Worm (Caenorhabditis elegans) whole organism, L1 larva: ENCODE data around the gene F28F8.7.

Source experiments
- C04F5.9 ChIP-seq: sonication (generic microtip); optimal IDR thresholded peaks from 2 replicates; lab custom pipeline; 2016; ENCODE audit warnings: missing genetic modification characterization, missing compliant biosample characterization
- C16A3.4 ChIP-seq: fragments of 150-350 bp; optimal IDR thresholded peaks from 2 replicates; lab custom pipeline; 2014; ENCODE audit warnings: missing biosample characterization, missing genetic modification characterization
- aha-1 ChIP-seq: fragments of 150-350 bp; optimal IDR thresholded peaks from 2 replicates; lab custom pipeline; 2014; ENCODE audit warnings: missing biosample characterization, missing genetic modification characterization
- alr-1 ChIP-seq: fragments of 200-800 bp; sonication (Bioruptor generic); optimal IDR thresholded peaks from 2 replicates; lab custom pipeline; 2018; ENCODE audit warnings: borderline replicate concordance, mild to moderate bottlenecking, missing genetic modification characterization, missing compliant biosample characterization
- aly-2 ChIP-seq: fragments of 150-350 bp; optimal IDR thresholded peaks from 2 replicates; lab custom pipeline; 2014; ENCODE audit warnings: missing biosample characterization, missing genetic modification characterization
- ceh-63 ChIP-seq: fragments of 200-800 bp; sonication (Bioruptor generic); optimal IDR thresholded peaks from 2 replicates; lab custom pipeline; 2018; ENCODE audit warnings: mild to moderate bottlenecking, missing genetic modification characterization, missing compliant biosample characterization
- ceh-8 ChIP-seq: fragments of 200-800 bp; sonication (Bioruptor generic); optimal IDR thresholded peaks from 2 replicates; lab custom pipeline; 2018; ENCODE audit warnings: mild to moderate bottlenecking, missing genetic modification characterization, moderate library complexity, missing compliant biosample characterization
- ceh-82 ChIP-seq, 3 experiments: fragments of 150-350 bp in 1 of 3; sonication (generic microtip) in 2 of 3; optimal IDR thresholded peaks; 2 replicates each; lab custom pipeline; 2014 to 2017; ENCODE audit warnings: missing biosample characterization in 3 of 3, missing genetic modification characterization in 3 of 3
- ceh-88 ChIP-seq: fragments of 200-800 bp; sonication (Bioruptor generic); IDR thresholded peaks from 2 replicates; pipeline ENCODE4 v1.3.6; 2022; ENCODE audit warnings: missing genetic modification characterization, missing compliant biosample characterization
- dpl-1 ChIP-seq, 3 experiments: fragments of 150-350 bp in 2 of 3; sonication (generic microtip) in 1 of 3; optimal IDR thresholded peaks; 2 replicates each; lab custom pipeline; 2014 to 2017; ENCODE audit warnings: missing biosample characterization in 3 of 3, missing genetic modification characterization in 3 of 3, missing genetic modification reagents in 3 of 3
- efl-1 ChIP-seq, 4 experiments: fragments of 150-350 bp; optimal IDR thresholded peaks in 3 of 4; peaks in 1 of 4; 1 replicate in 1 of 4; 2 replicates in 3 of 4; lab custom pipeline; 2014; ENCODE audit warnings: missing biosample characterization in 2 of 4, missing genetic modification characterization in 2 of 4, missing genetic modification reagents in 2 of 4
- egl-27 ChIP-seq, 2 experiments: fragments of 150-350 bp in 1 of 2; sonication (generic microtip); optimal IDR thresholded peaks; 3 replicates each; lab custom pipeline; 2017 to 2018; ENCODE audit warnings: missing biosample characterization in 2 of 2, missing genetic modification characterization in 2 of 2, missing genetic modification reagents in 2 of 2
- elt-2 ChIP-seq: sonication (generic microtip); optimal IDR thresholded peaks from 2 replicates; lab custom pipeline; 2016; ENCODE audit warnings: missing genetic modification characterization, mild to moderate bottlenecking, inconsistent platforms, missing compliant biosample characterization, missing genetic modification reagents
- elt-3 ChIP-seq, 6 experiments: fragments of 150-350 bp in 1 of 6; sonication (generic microtip); optimal IDR thresholded peaks; 2 replicates each; lab custom pipeline; 2017 to 2018; ENCODE audit warnings: missing biosample characterization in 6 of 6, missing genetic modification characterization in 6 of 6, inconsistent platforms in 1 of 6
- fkh-10 ChIP-seq: sonication (generic microtip); optimal IDR thresholded peaks from 2 replicates; lab custom pipeline; 2017; ENCODE audit warnings: missing biosample characterization, missing genetic modification reagents, missing genetic modification characterization
- fkh-8 ChIP-seq: sonication (generic microtip); optimal IDR thresholded peaks from 2 replicates; lab custom pipeline; 2016; ENCODE audit warnings: mild to moderate bottlenecking, missing genetic modification characterization, missing compliant biosample characterization
- fos-1 ChIP-seq: fragments of 150-350 bp; optimal IDR thresholded peaks from 2 replicates; lab custom pipeline; 2014; ENCODE audit warnings: missing biosample characterization, missing genetic modification characterization
- hlh-4 ChIP-seq: sonication (generic microtip); optimal IDR thresholded peaks from 2 replicates; lab custom pipeline; 2016; ENCODE audit warnings: mild to moderate bottlenecking, missing genetic modification characterization, missing compliant biosample characterization
- hpl-2 ChIP-seq: fragments of 150-350 bp; optimal IDR thresholded peaks from 2 replicates; lab custom pipeline; 2014; ENCODE audit warnings: missing biosample characterization, missing genetic modification reagents, missing genetic modification characterization
- jun-1 ChIP-seq: fragments of 150-350 bp; optimal IDR thresholded peaks from 2 replicates; lab custom pipeline; 2014; ENCODE audit warnings: missing biosample characterization, missing genetic modification reagents, missing genetic modification characterization
- lin-14 ChIP-seq: fragments of 200-800 bp; sonication (Bioruptor generic); optimal IDR thresholded peaks from 2 replicates; lab custom pipeline; 2018; ENCODE audit warnings: mild to moderate bottlenecking, missing genetic modification characterization, moderate library complexity, missing compliant biosample characterization
- lin-15B ChIP-seq: fragments of 150-350 bp; sonication (generic microtip); optimal IDR thresholded peaks from 3 replicates; lab custom pipeline; 2014; ENCODE audit warnings: missing biosample characterization, missing genetic modification characterization
- lin-35 ChIP-seq, 2 experiments: fragments of 150-350 bp; optimal IDR thresholded peaks; 2 replicates each; lab custom pipeline; 2014; ENCODE audit warnings: missing biosample characterization in 2 of 2, missing genetic modification characterization in 2 of 2, missing genetic modification reagents in 2 of 2
- lin-39 ChIP-seq: fragments of 150-350 bp; optimal IDR thresholded peaks from 2 replicates; lab custom pipeline; 2014; ENCODE audit warnings: missing biosample characterization, missing genetic modification reagents, missing genetic modification characterization
- lsy-2 ChIP-seq, 2 experiments: fragments of 150-350 bp; optimal IDR thresholded peaks; 2 replicates each; lab custom pipeline; 2014; ENCODE audit warnings: missing biosample characterization in 2 of 2, missing genetic modification characterization in 2 of 2
- mab-9 ChIP-seq: fragments of 200-800 bp; sonication (Bioruptor generic); IDR thresholded peaks from 2 replicates; pipeline ENCODE4 v1.3.6; 2022; ENCODE audit warnings: missing genetic modification reagents, missing genetic modification characterization, missing compliant biosample characterization
- mdl-1 ChIP-seq, 2 experiments: fragments of 150-350 bp; optimal IDR thresholded peaks; 2 replicates each; lab custom pipeline; 2014 to 2017; ENCODE audit warnings: missing biosample characterization in 2 of 2, missing genetic modification characterization in 2 of 2, inconsistent platforms in 1 of 2
- mef-2 ChIP-seq: fragments of 150-350 bp; optimal IDR thresholded peaks from 2 replicates; lab custom pipeline; 2014; ENCODE audit warnings: missing biosample characterization, missing genetic modification characterization
- mep-1 ChIP-seq: fragments of 150-350 bp; optimal IDR thresholded peaks from 2 replicates; lab custom pipeline; 2014; ENCODE audit warnings: missing biosample characterization, missing genetic modification characterization
- nhr-11 ChIP-seq: fragments of 150-350 bp; optimal IDR thresholded peaks from 2 replicates; lab custom pipeline; 2014; ENCODE audit warnings: missing biosample characterization, missing genetic modification characterization
- nhr-19 ChIP-seq: fragments of 200-800 bp; sonication (Bioruptor generic); conservative IDR thresholded peaks from 2 replicates; pipeline ENCODE4 v1.3.6; 2022; ENCODE audit warnings: missing genetic modification characterization, missing compliant biosample characterization
- nhr-20 ChIP-seq: sonication (generic microtip); optimal IDR thresholded peaks from 2 replicates; lab custom pipeline; 2016; ENCODE audit warnings: mild to moderate bottlenecking, missing genetic modification characterization, missing compliant biosample characterization
- nhr-28 ChIP-seq: fragments of 150-350 bp; optimal IDR thresholded peaks from 2 replicates; lab custom pipeline; 2014; ENCODE audit warnings: missing biosample characterization, missing genetic modification characterization
- nhr-47 ChIP-seq: sonication (generic microtip); optimal IDR thresholded peaks from 2 replicates; lab custom pipeline; 2016; ENCODE audit warnings: mild to moderate bottlenecking, missing genetic modification characterization, moderate library complexity, missing compliant biosample characterization
- nhr-71 ChIP-seq: sonication (generic microtip); optimal IDR thresholded peaks from 2 replicates; lab custom pipeline; 2016; ENCODE audit warnings: mild to moderate bottlenecking, missing genetic modification characterization, moderate library complexity, missing compliant biosample characterization
- nhr-76 ChIP-seq: sonication (generic microtip); optimal IDR thresholded peaks from 2 replicates; lab custom pipeline; 2017; ENCODE audit warnings: missing biosample characterization, missing genetic modification characterization
- nhr-90 ChIP-seq: sonication (generic microtip); optimal IDR thresholded peaks from 2 replicates; lab custom pipeline; 2016; ENCODE audit warnings: mild to moderate bottlenecking, missing genetic modification characterization, missing compliant biosample characterization; ENCODE audit not compliant: poor library complexity
- pag-3 ChIP-seq: sonication (generic microtip); optimal IDR thresholded peaks from 2 replicates; lab custom pipeline; 2017; ENCODE audit warnings: missing genetic modification characterization, mild to moderate bottlenecking, missing compliant biosample characterization, antibody characterized with exemption, borderline replicate concordance; ENCODE audit not compliant: insufficient read depth
- pax-3 ChIP-seq: fragments of 200-800 bp; sonication (Bioruptor generic); optimal IDR thresholded peaks from 2 replicates; lab custom pipeline; 2018; ENCODE audit warnings: mild to moderate bottlenecking, missing genetic modification characterization, moderate library complexity, missing compliant biosample characterization
- rnt-1 ChIP-seq: sonication (generic microtip); optimal IDR thresholded peaks from 2 replicates; lab custom pipeline; 2016; ENCODE audit warnings: mild to moderate bottlenecking, missing genetic modification characterization, moderate library complexity, missing compliant biosample characterization
- skn-1 ChIP-seq: fragments of 150-350 bp; optimal IDR thresholded peaks from 2 replicates; lab custom pipeline; 2014; ENCODE audit warnings: missing biosample characterization, missing genetic modification characterization
- snpc-4 ChIP-seq: fragments of 150-350 bp; optimal IDR thresholded peaks from 2 replicates; lab custom pipeline; 2014; ENCODE audit warnings: missing biosample characterization, missing genetic modification characterization
- snu-23 ChIP-seq: sonication (generic microtip); optimal IDR thresholded peaks from 2 replicates; lab custom pipeline; 2016; ENCODE audit warnings: missing genetic modification characterization, missing compliant biosample characterization
- sptf-1 ChIP-seq: fragments of 150-350 bp; optimal IDR thresholded peaks from 2 replicates; lab custom pipeline; 2014; ENCODE audit warnings: missing biosample characterization, missing genetic modification characterization
- unc-130 ChIP-seq: fragments of 150-350 bp; optimal IDR thresholded peaks from 2 replicates; lab custom pipeline; 2017; ENCODE audit warnings: missing biosample characterization, missing genetic modification characterization, inconsistent platforms
- unc-62 ChIP-seq: fragments of 150-350 bp; optimal IDR thresholded peaks from 2 replicates; lab custom pipeline; 2014; ENCODE audit warnings: missing biosample characterization, missing genetic modification reagents, missing genetic modification characterization
- unc-86 ChIP-seq: sonication (generic microtip); optimal IDR thresholded peaks from 2 replicates; lab custom pipeline; 2016; ENCODE audit warnings: missing genetic modification characterization, missing compliant biosample characterization
- vab-15 ChIP-seq: sonication (generic microtip); optimal IDR thresholded peaks from 2 replicates; lab custom pipeline; 2017; ENCODE audit warnings: missing genotype, mild to moderate bottlenecking, missing genetic modification characterization, missing compliant biosample characterization
- zag-1 ChIP-seq: fragments of 150-350 bp; optimal IDR thresholded peaks from 2 replicates; lab custom pipeline; 2014; ENCODE audit warnings: missing biosample characterization, missing genetic modification characterization

The F28F8.7 gene

DNA sequence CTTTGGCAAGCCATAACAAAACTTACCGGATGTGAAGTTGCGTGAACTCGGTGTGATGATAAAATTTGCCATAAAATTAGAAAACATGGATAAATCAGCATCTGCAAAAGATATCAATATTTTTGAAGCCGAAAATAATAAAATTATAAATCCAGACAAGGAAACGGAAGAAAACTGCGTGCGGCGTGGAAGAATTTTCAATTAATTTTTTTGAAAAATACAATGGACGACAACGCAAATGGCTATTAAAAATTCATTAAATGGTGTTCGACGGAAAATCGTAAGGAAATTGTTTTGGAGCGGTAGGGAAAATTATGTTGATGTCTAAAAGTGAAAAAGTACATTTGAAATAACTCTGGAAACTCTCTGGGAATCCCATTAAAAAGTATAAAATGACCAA, 31.4 kb downstream of the F28F8.7 start, which contains the start of gene acr-18:
acr-18 (minus strand) TSS at position 101 of the 400 bp plus-strand sequence.
- TF ChIP-seq hlh-4 (tag; lab: Kevin White, UChicago), result no peak
- no peak for TF ChIP-seq nhr-71 (tag; lab: Kevin White, UChicago)
- no peak for TF ChIP-seq snpc-4
- no peak for TF ChIP-seq dpl-1 (GFP tag; optimal IDR thresholded peaks at IDR 0.05; lab: Kevin White, UChicago)
- no peak for TF ChIP-seq efl-1 (optimal IDR thresholded peaks at IDR 0.05; lab: Kevin White, UChicago)
- TF ChIP-seq efl-1 (GFP tag; optimal IDR thresholded peaks at IDR 0.05 in 1 of 2; lab: Kevin White, UChicago), result peak in 1 of 2 experiments; percentile 33
- no peak for TF ChIP-seq vab-15
- no peak for TF ChIP-seq unc-62 (GFP tag; lab: Kevin White, UChicago)

DNA sequence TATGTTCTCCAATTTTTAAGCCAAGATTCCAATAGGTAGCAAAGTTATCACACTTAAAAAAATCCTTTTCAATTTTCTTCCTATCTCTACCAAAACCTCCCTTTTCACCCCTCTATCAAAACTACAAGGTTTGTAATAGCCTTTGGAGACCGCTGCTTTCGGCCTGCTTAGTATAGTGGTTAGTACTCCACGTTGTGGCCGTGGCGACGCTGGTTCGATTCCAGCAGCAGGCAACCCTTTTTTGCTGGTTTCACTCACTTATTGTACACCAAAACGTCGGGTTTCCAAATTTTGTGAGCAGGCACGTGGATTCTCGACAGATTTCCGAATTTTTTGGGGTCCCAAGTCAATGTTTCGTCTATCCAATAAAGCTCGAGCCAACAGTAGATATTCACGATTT, 36.5 kb downstream of the F28F8.7 start:
- no peak for TF ChIP-seq lin-15B (tag; lab: Kevin White, UChicago)
- no peak for TF ChIP-seq ceh-63 (GFP tag; lab: Kevin White, UChicago)
- no peak for TF ChIP-seq pax-3
- peak in 1 of 2 experiments; percentile 12 for TF ChIP-seq mdl-1 (tag; optimal IDR thresholded peaks at IDR 0.05; lab: Kevin White, UChicago)
- no peak for TF ChIP-seq unc-62 (GFP tag; lab: Kevin White, UChicago)
- no peak for TF ChIP-seq elt-3 (tag; optimal IDR thresholded peaks at IDR 0.05; lab: Kevin White, UChicago)
- TF ChIP-seq skn-1 (tag; lab: Kevin White, UChicago), result peak; percentile 32
- no peak for TF ChIP-seq fos-1 (tag; lab: Kevin White, UChicago)
- peak; percentile 37 for TF ChIP-seq C16A3.4
- no peak for TF ChIP-seq aha-1 (tag; lab: Kevin White, UChicago)
- TF ChIP-seq nhr-28 (tag; lab: Kevin White, UChicago), result no peak
- peak; percentile 44 for TF ChIP-seq nhr-47 (tag; lab: Kevin White, UChicago)
- TF ChIP-seq pag-3 (tag; lab: Kevin White, UChicago), result no peak
- TF ChIP-seq egl-27 (tag; optimal IDR thresholded peaks at IDR 0.05; lab: Kevin White, UChicago), result no peak
- TF ChIP-seq unc-130, result no peak
- TF ChIP-seq hpl-2 (GFP tag; lab: Kevin White, UChicago), result no peak
- TF ChIP-seq zag-1 (tag; lab: Kevin White, UChicago), result no peak
- no peak for TF ChIP-seq C04F5.9 (tag; lab: Kevin White, UChicago)
- no peak for TF ChIP-seq mab-9 (GFP tag; lab: Robert Waterston, UW)
- no peak for TF ChIP-seq elt-2
- no peak for TF ChIP-seq jun-1 (tag; lab: Kevin White, UChicago)
- TF ChIP-seq fkh-10 (GFP tag; lab: Kevin White, UChicago), result no peak
- no peak for TF ChIP-seq ceh-8 (GFP tag; lab: Kevin White, UChicago)
- peak in 1 of 2 experiments; percentile 22 for TF ChIP-seq lsy-2 (tag; optimal IDR thresholded peaks at IDR 0.05; lab: Kevin White, UChicago)
- no peak for TF ChIP-seq alr-1 (tag; lab: Kevin White, UChicago)
- TF ChIP-seq nhr-76 (tag; lab: Kevin White, UChicago), result no peak
- TF ChIP-seq ceh-82 (tag; optimal IDR thresholded peaks at IDR 0.05; lab: Kevin White, UChicago), result peak in 1 of 3 experiments; percentile 29
- TF ChIP-seq lin-35 (GFP tag; optimal IDR thresholded peaks at IDR 0.05; lab: Kevin White, UChicago), result peak in 1 of 2 experiments; percentile 70
- TF ChIP-seq unc-86, result no peak
- TF ChIP-seq mef-2 (tag; lab: Kevin White, UChicago), result no peak
- TF ChIP-seq nhr-90 (tag; lab: Kevin White, UChicago), result no peak
- no peak for TF ChIP-seq aly-2 (tag; lab: Kevin White, UChicago)
- peak; percentile 43 for TF ChIP-seq fkh-8 (tag; lab: Kevin White, UChicago)
- TF ChIP-seq sptf-1 (tag; lab: Kevin White, UChicago), result no peak
- TF ChIP-seq nhr-19 (GFP tag; lab: Robert Waterston, UW), result peak; percentile 45
- TF ChIP-seq efl-1 (optimal IDR thresholded peaks at IDR 0.05; lab: Kevin White, UChicago), result peak in 1 of 2 experiments; percentile 30
- peak; percentile 18 to 92 for TF ChIP-seq efl-1 (GFP tag; optimal IDR thresholded peaks at IDR 0.05 in 1 of 2; lab: Kevin White, UChicago)
- TF ChIP-seq nhr-71 (tag; lab: Kevin White, UChicago), result peak; percentile 24
- TF ChIP-seq mep-1, result peak; percentile 24
- TF ChIP-seq ceh-88, result no peak
- TF ChIP-seq snu-23 (GFP tag; lab: Kevin White, UChicago), result peak; percentile 55
- peak; percentile 30 for TF ChIP-seq nhr-20 (tag; lab: Kevin White, UChicago)
- peak; percentile 23 for TF ChIP-seq lin-14 (GFP tag; lab: Kevin White, UChicago)
- TF ChIP-seq dpl-1 (GFP tag; optimal IDR thresholded peaks at IDR 0.05; lab: Kevin White, UChicago), result peak in 2 of 3 experiments; percentile 27 to 32
- TF ChIP-seq rnt-1 (tag; lab: Kevin White, UChicago), result peak; percentile 12
- TF ChIP-seq nhr-11 (tag; lab: Kevin White, UChicago), result no peak
- TF ChIP-seq lin-39 (tag; lab: Kevin White, UChicago), result no peak
